Fruit fly (Drosophila melanogaster): ENCODE results near the gene tow.

The tow gene

dm6 chr3L:6978030-6978683, 35.5 kb downstream of the tow start (continued):
- no peak for TF ChIP-seq CG18764 (GFP tag; optimal IDR thresholded peaks at IDR 0.05)
- TF ChIP-seq CG9876 (GFP tag; optimal IDR thresholded peaks at IDR 0.05): no peak
- TF ChIP-seq peb (GFP tag; IDR thresholded peaks at IDR 0.05): 0 out of 2 replicates have a peak, but pooled peaks have one; percentile 10
- TF ChIP-seq tgo (GFP tag; IDR thresholded peaks at IDR 0.05): no peak
- TF ChIP-seq Sin3A (optimal IDR thresholded peaks at IDR 0.05): no peak
- 0 out of 3 replicates have a peak, but pooled peaks have one; percentile 29 for TF ChIP-seq dysf (GFP tag; IDR thresholded peaks at IDR 0.05)
- TF ChIP-seq CG13123 (GFP tag; optimal IDR thresholded peaks at IDR 0.05): no peak
- no peak for TF ChIP-seq Opbp (GFP tag; IDR thresholded peaks at IDR 0.05; ENCODE audit: partially characterized antibody)
- TF ChIP-seq Gug (GFP tag; IDR thresholded peaks at IDR 0.05): no peak
- TF ChIP-seq dmrt11E (tag; optimal IDR thresholded peaks at IDR 0.05): peak; percentile 27
- TF ChIP-seq Lpt (GFP tag; optimal IDR thresholded peaks at IDR 0.05): no peak
- peak; percentile 2 for TF ChIP-seq dmrt99B (tag; optimal IDR thresholded peaks at IDR 0.05)
- TF ChIP-seq Ravus (GFP tag; IDR thresholded peaks at IDR 0.05): no peak
- TF ChIP-seq CG10462 (GFP tag; optimal IDR thresholded peaks at IDR 0.05): no peak
- peak; percentile 44; the same call in 1 of the 2 replicates for TF ChIP-seq CG4404 (GFP tag; IDR thresholded peaks at IDR 0.05)
- no peak for TF ChIP-seq CG17359 (tag; optimal IDR thresholded peaks at IDR 0.05)
- TF ChIP-seq oc (tag; optimal IDR thresholded peaks at IDR 0.05): no peak
- TF ChIP-seq CG7839 (tag; optimal IDR thresholded peaks at IDR 0.05): peak; percentile 26
- TF ChIP-seq CG1832 (GFP tag; optimal IDR thresholded peaks at IDR 0.05): no peak
- TF ChIP-seq CG2712 (tag; optimal IDR thresholded peaks at IDR 0.05): peak; percentile 28
- TF ChIP-seq sob (GFP tag; IDR thresholded peaks at IDR 0.05): no peak
- TF ChIP-seq MESR4 (GFP tag; optimal IDR thresholded peaks at IDR 0.05): no peak
- peak; percentile 3 for TF ChIP-seq CG12155 (GFP tag; optimal IDR thresholded peaks at IDR 0.05)
- TF ChIP-seq bigmax (GFP tag; optimal IDR thresholded peaks at IDR 0.05): no peak
- TF ChIP-seq Ssrp (tag; optimal IDR thresholded peaks at IDR 0.05): peak; percentile 10
- peak; percentile 17 for TF ChIP-seq CoRest (tag; optimal IDR thresholded peaks at IDR 0.05)
- no peak for TF ChIP-seq zfh2 (GFP tag; optimal IDR thresholded peaks at IDR 0.05)
- TF ChIP-seq dati (GFP tag; IDR thresholded peaks at IDR 0.05): no peak
- no peak for TF ChIP-seq sens-2 (GFP tag; IDR thresholded peaks at IDR 0.05)
- peak; percentile 22 for TF ChIP-seq az2 (GFP tag; optimal IDR thresholded peaks at IDR 0.05)
- no peak for TF ChIP-seq tll (GFP tag; optimal IDR thresholded peaks at IDR 0.05)
- 0 out of 3 replicates have a peak, but pooled peaks have one; percentile 7 for TF ChIP-seq ci (GFP tag; IDR thresholded peaks at IDR 0.05)
- TF ChIP-seq Drgx (GFP tag; IDR thresholded peaks at IDR 0.05): peak; percentile 68
- TF ChIP-seq dpn (GFP tag; optimal IDR thresholded peaks at IDR 0.05): peak in 1 of 2 experiments; percentile 3
- peak; percentile 52 for TF ChIP-seq CG15696 (tag; optimal IDR thresholded peaks at IDR 0.05)
- TF ChIP-seq Ets65A (GFP tag): peak; percentile 78
- TF ChIP-seq CG12391 (tag; optimal IDR thresholded peaks at IDR 0.05): peak; percentile 16
- peak; percentile 3 for TF ChIP-seq CG15269 (tag; optimal IDR thresholded peaks at IDR 0.05)
- peak; percentile 12 for TF ChIP-seq Xbp1 (GFP tag; optimal IDR thresholded peaks at IDR 0.05)
- TF ChIP-seq fd96Cb (tag; optimal IDR thresholded peaks at IDR 0.05): peak; percentile 18
- TF ChIP-seq usp (GFP tag; optimal IDR thresholded peaks at IDR 0.05): no peak
- peak; percentile 31; the same call in 1 of the 2 replicates for TF ChIP-seq Xrp1 (GFP tag; IDR thresholded peaks at IDR 0.05)
- no peak for TF ChIP-seq yki (optimal IDR thresholded peaks at IDR 0.05)
- TF ChIP-seq mam (GFP tag; optimal IDR thresholded peaks at IDR 0.05): peak; percentile 12
- TF ChIP-seq lola (GFP tag; optimal IDR thresholded peaks at IDR 0.05): peak in 1 of 3 experiments; percentile 47
- TF ChIP-seq chinmo (GFP tag; IDR thresholded peaks at IDR 0.05; ENCODE audit: partially characterized antibody): no peak
- no peak for TF ChIP-seq zf30C (GFP tag; optimal IDR thresholded peaks at IDR 0.05)
- TF ChIP-seq sens (GFP tag): peak; percentile 92
- TF ChIP-seq CG6175 (GFP tag; IDR thresholded peaks at IDR 0.05): no peak
- no peak for TF ChIP-seq kay (GFP tag; optimal IDR thresholded peaks at IDR 0.05)
- TF ChIP-seq odd (GFP tag; optimal IDR thresholded peaks at IDR 0.05): no peak
